Fruit fly (Drosophila melanogaster): ENCODE results near the gene CG12259.
A peak's percentile ranks its signal among the peaks of the same experiment; 100 is the strongest.

CG12259 gene

dm6 chr3R:27948421-27948906 lies 27.6 kb upstream of the CG12259 start, which contains the start of gene Gp93 (continued):
- TF ChIP-seq Fer3 (tag; optimal IDR thresholded peaks at IDR 0.05) (peak; percentile 58), CG15479 (GFP tag; optimal IDR thresholded peaks at IDR 0.05) (no peak), Ssrp (tag; optimal IDR thresholded peaks at IDR 0.05) (peak; percentile 65), CG3065 (GFP tag; optimal IDR thresholded peaks at IDR 0.05) (no peak), cwo (GFP tag; optimal IDR thresholded peaks at IDR 0.05) (no peak), Hand (GFP tag; optimal IDR thresholded peaks at IDR 0.05) (peak; percentile 19), btn (GFP tag; optimal IDR thresholded peaks at IDR 0.05) (no peak), ac (GFP tag; optimal IDR thresholded peaks at IDR 0.05) (no peak), amos (GFP tag; IDR thresholded peaks at IDR 0.05; ENCODE audit: partially characterized antibody) (peak; percentile 55; the same call in 1 of the 2 replicates), CG6689 (GFP tag; IDR thresholded peaks at IDR 0.05) (peak; percentile 70), CG3281 (GFP tag; optimal IDR thresholded peaks at IDR 0.05) (peak; percentile 48), CG10543 (GFP tag; optimal IDR thresholded peaks at IDR 0.05) (peak; percentile 8), CG16779 (GFP tag; IDR thresholded peaks at IDR 0.05) (no peak), CG9215 (GFP tag; IDR thresholded peaks at IDR 0.05) (peak; percentile 62), CG12391 (tag; optimal IDR thresholded peaks at IDR 0.05) (peak; percentile 71), Nf-YC (tag; optimal IDR thresholded peaks at IDR 0.05) (no peak), gfzf (GFP tag; optimal IDR thresholded peaks at IDR 0.05) (peak; percentile 67), CG7372 (GFP tag; IDR thresholded peaks at IDR 0.05) (peak; percentile 40; the same call in 1 of the 2 replicates), CG31388 (GFP tag; optimal IDR thresholded peaks at IDR 0.05) (no peak), onecut (GFP tag; IDR thresholded peaks at IDR 0.05) (peak; percentile 15; the same call in 1 of the 2 replicates), CG4424 (GFP tag; optimal IDR thresholded peaks at IDR 0.05) (peak; percentile 50), Doc2 (GFP tag; IDR thresholded peaks at IDR 0.05) (no peak), hkb (optimal IDR thresholded peaks at IDR 0.05) (no peak), hkb (GFP tag; IDR thresholded peaks at IDR 0.05) (no peak), B-H1 (GFP tag; IDR thresholded peaks at IDR 0.05) (peak; percentile 49), CG7928 (GFP tag; optimal IDR thresholded peaks at IDR 0.05) (peak; percentile 19), insv (GFP tag; optimal IDR thresholded peaks at IDR 0.05) (peak in 1 of 2 experiments; percentile 11), MTF-1 (GFP tag; optimal IDR thresholded peaks at IDR 0.05; ENCODE audit: borderline replicate concordance) (peak; percentile 24), NFAT (GFP tag; IDR thresholded peaks at IDR 0.05) (peak; percentile 61), CG18599 (GFP tag; optimal IDR thresholded peaks at IDR 0.05) (peak; percentile 30), Hmr (GFP tag; optimal IDR thresholded peaks at IDR 0.05) (no peak)

dm6 chr3R:27947682-27948245 lies 26.9 kb upstream of the CG12259 start, which contains the start of gene mfrn:
TSS of gene mfrn (minus strand) at chr3R:27948021.
- TF ChIP-seq CG43689 (GFP tag; IDR thresholded peaks at IDR 0.05) = no peak
- no peak for TF ChIP-seq CG7963 (GFP tag; IDR thresholded peaks at IDR 0.05; ENCODE audit: partially characterized antibody)
- peak; percentile 30 for TF ChIP-seq HmgZ (tag; optimal IDR thresholded peaks at IDR 0.05)
- TF ChIP-seq CG7372 (GFP tag; IDR thresholded peaks at IDR 0.05) = no peak
- TF ChIP-seq Ravus (GFP tag; IDR thresholded peaks at IDR 0.05) = no peak
- TF ChIP-seq CG16813 (GFP tag; IDR thresholded peaks at IDR 0.05; ENCODE audit: partially characterized antibody) = no peak
- TF ChIP-seq Dp (GFP tag; optimal IDR thresholded peaks at IDR 0.05) = no peak
- TF ChIP-seq ci (GFP tag; IDR thresholded peaks at IDR 0.05) = no peak
- no peak for TF ChIP-seq corto (GFP tag; optimal IDR thresholded peaks at IDR 0.05)
- no peak for TF ChIP-seq CG9876 (GFP tag; optimal IDR thresholded peaks at IDR 0.05)
- TF ChIP-seq CG11560 (tag; IDR thresholded peaks at IDR 0.05) = no peak
- no peak for TF ChIP-seq H15 (GFP tag; IDR thresholded peaks at IDR 0.05)
- no peak for TF ChIP-seq Chrac-16 (GFP tag; optimal IDR thresholded peaks at IDR 0.05)
- peak; percentile 29; the same call in 1 of the 3 replicates for TF ChIP-seq CG34224 (GFP tag; IDR thresholded peaks at IDR 0.05; ENCODE audit: partially characterized antibody)
- no peak for TF ChIP-seq dmrt11E (tag; optimal IDR thresholded peaks at IDR 0.05)
- no peak for TF ChIP-seq CG30431 (GFP tag; optimal IDR thresholded peaks at IDR 0.05)
- TF ChIP-seq sens (GFP tag) = no peak
- TF ChIP-seq Gug (GFP tag; IDR thresholded peaks at IDR 0.05) = no peak
- no peak for TF ChIP-seq Bteb2 (GFP tag; optimal IDR thresholded peaks at IDR 0.05)
- 0 out of 3 replicates have a peak, but pooled peaks have one; percentile 24 for TF ChIP-seq Opbp (GFP tag; IDR thresholded peaks at IDR 0.05; ENCODE audit: partially characterized antibody)
- TF ChIP-seq Eip74EF (GFP tag; optimal IDR thresholded peaks at IDR 0.05) = no peak

All from whole organism, embryonic.